Worm (Caenorhabditis elegans): ENCODE results near the gene str-8.

The str-8 gene

DNA sequence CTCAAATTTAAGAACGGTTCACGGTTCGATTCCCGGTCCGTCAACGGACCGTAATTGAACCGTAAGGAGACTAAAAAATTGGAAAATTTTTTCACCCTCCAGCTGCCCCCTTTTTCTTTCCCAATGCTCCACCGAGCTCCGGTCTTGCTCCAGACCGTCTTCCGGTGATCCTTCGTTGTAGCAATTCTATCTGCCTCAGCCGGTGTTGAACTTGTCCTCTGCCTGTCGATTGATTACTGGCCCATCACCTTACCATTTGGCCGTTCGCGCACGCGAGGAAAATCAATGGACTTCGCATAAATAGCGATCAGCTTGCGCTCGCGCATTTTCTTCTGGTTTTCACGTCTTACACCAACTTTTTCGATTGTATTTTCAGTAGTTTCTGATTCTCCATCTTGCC is 12.6 kb downstream of the str-8 start:
- 0 out of 2 replicates have a peak, but pooled peaks have one; percentile 37 for TF ChIP-seq ceh-45 (GFP tag; IDR thresholded peaks at IDR 0.05)

DNA sequence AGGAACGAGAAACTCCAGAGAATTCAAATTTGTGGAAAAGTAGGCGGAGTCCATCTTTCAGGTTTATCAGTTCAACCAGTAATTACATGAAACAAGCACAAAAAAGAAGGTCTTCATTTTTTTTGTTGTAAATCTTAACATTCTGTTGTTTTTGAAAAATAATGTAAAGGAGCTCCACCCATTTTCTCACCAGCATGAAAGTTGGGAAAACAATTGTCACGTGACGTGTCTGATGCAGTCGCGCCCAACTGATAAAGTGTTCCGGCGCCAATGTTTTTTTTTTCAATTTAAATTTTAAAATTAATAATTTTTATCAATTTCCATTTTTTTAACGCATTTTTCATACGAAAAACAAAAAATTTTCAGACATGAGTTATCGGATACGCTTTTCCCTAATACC is 14.2 kb downstream of the str-8 start, which contains the start of gene F57A10.4:
F57A10.4 (plus strand) TSS at position 367 of the 400 bp plus-strand sequence.
- no peak for TF ChIP-seq fkh-10 (GFP tag; optimal IDR thresholded peaks at IDR 0.05)
- no peak for TF ChIP-seq ceh-6 (GFP tag; optimal IDR thresholded peaks at IDR 0.05)
- no peak for TF ChIP-seq pha-2 (tag; optimal IDR thresholded peaks at IDR 0.05)
- no peak for TF ChIP-seq nhr-11 (tag; optimal IDR thresholded peaks at IDR 0.05)
- TF ChIP-seq fkh-6 (tag; optimal IDR thresholded peaks at IDR 0.05) = no peak
- TF ChIP-seq ref-2 (tag; optimal IDR thresholded peaks at IDR 0.05) = no peak
- TF ChIP-seq syd-9 (tag; optimal IDR thresholded peaks at IDR 0.05) = no peak
- no peak for TF ChIP-seq ceh-31 (tag; optimal IDR thresholded peaks at IDR 0.05)
- no peak for TF ChIP-seq tbx-7 (tag; optimal IDR thresholded peaks at IDR 0.05)
- TF ChIP-seq ceh-48 (tag; optimal IDR thresholded peaks at IDR 0.05) = no peak
- TF ChIP-seq unc-3 (GFP tag; conservative IDR thresholded peaks at IDR 0.05) = no peak
- TF ChIP-seq unc-3 (tag; optimal IDR thresholded peaks at IDR 0.05) = no peak
- no peak for TF ChIP-seq hlh-13 (GFP tag; optimal IDR thresholded peaks at IDR 0.05)
- TF ChIP-seq F13H6.1 (tag; optimal IDR thresholded peaks at IDR 0.05) = no peak
- no peak for TF ChIP-seq dve-1 (tag; optimal IDR thresholded peaks at IDR 0.05)
- no peak for TF ChIP-seq lim-6 (tag; optimal IDR thresholded peaks at IDR 0.05)

DNA sequence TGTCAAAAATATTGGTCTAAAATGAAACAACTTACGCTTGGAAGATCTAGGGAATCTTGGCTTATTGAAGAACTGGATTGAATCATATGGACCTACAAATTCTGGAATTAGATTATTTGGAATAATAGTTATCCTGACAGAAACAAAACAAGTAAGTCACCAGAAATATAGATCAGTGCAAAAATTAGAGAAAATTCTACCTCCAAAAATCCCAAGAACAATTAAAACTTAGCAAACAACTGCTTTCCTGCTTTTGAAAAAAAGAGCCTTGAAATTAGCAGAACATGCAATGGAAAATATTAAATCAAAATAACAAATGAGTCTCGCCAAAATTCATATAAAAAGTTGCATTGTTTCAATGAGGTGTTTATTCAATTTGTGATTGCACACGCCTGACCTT is 18.3 kb downstream of the str-8 start, which contains the start of gene nhr-60:
nhr-60 (minus strand) TSS at position 101 of the 400 bp plus-strand sequence.
- TF ChIP-seq ceh-48 (tag; optimal IDR thresholded peaks at IDR 0.05) (no peak), dve-1 (tag; optimal IDR thresholded peaks at IDR 0.05) (no peak), K02D7.2 (tag; optimal IDR thresholded peaks at IDR 0.05) (no peak), K09A11.1 (tag; optimal IDR thresholded peaks at IDR 0.05; ENCODE audit: insufficient read depth) (no peak), elt-2 (tag; optimal IDR thresholded peaks at IDR 0.05) (no peak), nhr-232 (tag; optimal IDR thresholded peaks at IDR 0.05) (no peak), ceh-22 (tag; optimal IDR thresholded peaks at IDR 0.05) (no peak), odd-2 (tag; optimal IDR thresholded peaks at IDR 0.05) (no peak), eyg-1 (tag; optimal IDR thresholded peaks at IDR 0.05) (no peak)

DNA sequence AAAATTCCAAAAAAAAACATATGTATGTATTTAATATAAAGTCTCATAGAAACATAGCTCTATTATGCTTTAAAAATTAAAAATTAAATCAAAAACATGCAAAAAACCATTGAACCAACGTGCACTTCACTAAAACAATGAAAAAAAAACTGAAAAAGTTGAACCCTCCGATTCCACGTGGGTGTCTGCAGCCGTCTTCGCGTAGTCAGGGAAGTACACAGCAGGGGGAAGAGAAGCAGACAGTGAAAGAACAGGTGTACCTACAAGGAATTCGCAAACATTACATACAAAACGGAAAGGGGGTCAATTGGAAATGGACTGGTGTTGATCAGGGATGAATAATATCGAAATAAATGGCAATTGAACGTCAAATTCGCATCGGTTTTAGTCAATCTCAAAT is 19.1 kb downstream of the str-8 start:
- TF ChIP-seq ttx-3 (tag; optimal IDR thresholded peaks at IDR 0.05) = no peak

DNA sequence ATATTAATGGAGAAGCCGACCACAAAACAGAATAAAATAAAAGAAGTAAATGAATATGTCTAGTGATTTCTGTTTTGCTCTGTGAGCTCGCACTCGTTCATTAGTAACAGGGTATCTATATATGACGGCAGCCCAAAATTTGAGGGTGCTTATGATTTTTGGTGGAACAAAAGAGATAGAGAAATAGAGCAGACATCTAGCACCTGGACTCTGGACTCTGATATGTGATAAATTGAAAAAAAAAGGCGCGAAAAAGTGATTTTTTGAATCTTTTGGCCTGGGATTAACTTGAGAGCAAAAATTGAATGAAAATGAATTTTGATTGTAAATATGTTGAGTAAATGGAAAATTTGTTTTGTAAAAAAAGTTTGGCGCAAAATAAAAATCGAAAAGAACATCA is 21.8 kb downstream of the str-8 start, which contains the start of gene nhr-283:
nhr-283 (minus strand) TSS at position 101 of the 400 bp plus-strand sequence.
- TF ChIP-seq fkh-6 (tag; optimal IDR thresholded peaks at IDR 0.05) (no peak), hlh-13 (GFP tag; optimal IDR thresholded peaks at IDR 0.05) (no peak), hlh-15 (tag; optimal IDR thresholded peaks at IDR 0.05) (no peak), unc-42 (tag; optimal IDR thresholded peaks at IDR 0.05) (no peak), tbx-7 (tag; optimal IDR thresholded peaks at IDR 0.05) (no peak), dve-1 (tag; optimal IDR thresholded peaks at IDR 0.05) (no peak), hlh-6 (tag; optimal IDR thresholded peaks at IDR 0.05) (no peak), fax-1 (tag; optimal IDR thresholded peaks at IDR 0.05) (no peak), pha-2 (tag; optimal IDR thresholded peaks at IDR 0.05) (no peak), gmeb-2 (tag; optimal IDR thresholded peaks at IDR 0.05) (no peak), dmd-4 (tag; optimal IDR thresholded peaks at IDR 0.05; ENCODE audit: borderline replicate concordance) (no peak), ceh-19 (GFP tag; optimal IDR thresholded peaks at IDR 0.05) (no peak), ets-4 (tag; optimal IDR thresholded peaks at IDR 0.05) (no peak), lim-6 (tag; optimal IDR thresholded peaks at IDR 0.05) (no peak), ceh-24 (tag; optimal IDR thresholded peaks at IDR 0.05) (no peak), F13H6.1 (tag; optimal IDR thresholded peaks at IDR 0.05) (no peak), pha-4 (tag; optimal IDR thresholded peaks at IDR 0.05) (no peak), lin-11 (tag; optimal IDR thresholded peaks at IDR 0.05) (no peak), T23F11.4 (GFP tag; optimal IDR thresholded peaks at IDR 0.05) (no peak), tbx-2 (tag; optimal IDR thresholded peaks at IDR 0.05) (no peak)
